Fruit fly (Drosophila melanogaster) whole organism, embryonic: ENCODE data around the gene CG43179.
A peak's percentile ranks its signal among the peaks of the same experiment; 100 is the strongest.

ENCODE experiments used
- Atf3 ChIP-seq: fragments of 200-800 bp; sonication (Bioruptor generic); optimal IDR thresholded peaks from 3 replicates; lab custom pipeline; 2016; ENCODE audit warnings: missing biosample characterization, missing genetic modification characterization
- Bgb ChIP-seq: fragments of 200-800 bp; sonication (Bioruptor generic); IDR thresholded peaks from 2 replicates; pipeline ENCODE4 v1.3.6; 2022; ENCODE audit warnings: missing biosample characterization, missing genetic modification characterization; ENCODE audit not compliant: partially characterized antibody
- CG10321 ChIP-seq: fragments of 200-800 bp; sonication (Bioruptor generic); IDR thresholded peaks from 2 replicates; pipeline ENCODE4 v1.3.6; 2022; ENCODE audit warnings: missing biosample characterization, missing genetic modification characterization
- CG10565 ChIP-seq: fragments of 200-800 bp; sonication (Bioruptor generic); optimal IDR thresholded peaks from 3 replicates; lab custom pipeline; 2016; ENCODE audit warnings: missing biosample characterization, mild to moderate bottlenecking, missing genetic modification characterization
- CG11456 ChIP-seq: fragments of 200-800 bp; sonication (Bioruptor generic); IDR thresholded peaks from 3 replicates; pipeline ENCODE4 v1.3.6; 2022; ENCODE audit warnings: missing biosample characterization, missing genetic modification characterization
- CG11560 ChIP-seq: fragments of 200-800 bp; sonication (Bioruptor generic); IDR thresholded peaks from 3 replicates; pipeline ENCODE4 v1.3.6; 2022; ENCODE audit warnings: missing biosample characterization, missing genetic modification characterization
- CG14710 ChIP-seq: fragments of 200-800 bp; sonication (Bioruptor generic); optimal IDR thresholded peaks from 3 replicates; lab custom pipeline; 2019; ENCODE audit warnings: missing biosample characterization, mild to moderate bottlenecking, missing genetic modification characterization, moderate library complexity
- CG15269 ChIP-seq: fragments of 200-800 bp; sonication (Bioruptor generic); optimal IDR thresholded peaks from 2 replicates; lab custom pipeline; 2018; ENCODE audit warnings: missing biosample characterization, mild to moderate bottlenecking, missing genetic modification characterization, moderate library complexity
- CG15696 ChIP-seq: fragments of 200-800 bp; sonication (Bioruptor generic); optimal IDR thresholded peaks from 2 replicates; lab custom pipeline; 2019; ENCODE audit warnings: missing biosample characterization, mild to moderate bottlenecking, missing genetic modification characterization, moderate library complexity
- CG1647 ChIP-seq: fragments of 200-800 bp; sonication (Bioruptor generic); optimal IDR thresholded peaks from 3 replicates; lab custom pipeline; 2016; ENCODE audit warnings: missing biosample characterization, missing genetic modification characterization
- CG16779 ChIP-seq: fragments of 200-800 bp; sonication (Bioruptor generic); IDR thresholded peaks from 2 replicates; pipeline ENCODE4 v1.3.6; 2022; ENCODE audit warnings: missing biosample characterization, missing genetic modification characterization
- CG17912 ChIP-seq: fragments of 200-800 bp; sonication (Bioruptor generic); optimal IDR thresholded peaks from 2 replicates; lab custom pipeline; 2018; ENCODE audit warnings: missing biosample characterization, mild to moderate bottlenecking, missing genetic modification characterization
- CG18011 ChIP-seq: fragments of 200-800 bp; sonication (Bioruptor generic); optimal IDR thresholded peaks from 2 replicates; lab custom pipeline; 2017; ENCODE audit warnings: missing biosample characterization, missing genetic modification characterization, mild to moderate bottlenecking, moderate library complexity, missing genotype
- CG18764 ChIP-seq: fragments of 200-800 bp; sonication (Bioruptor generic); optimal IDR thresholded peaks from 3 replicates; lab custom pipeline; 2016; ENCODE audit warnings: missing biosample characterization, missing genetic modification characterization
- CG2120 ChIP-seq: fragments of 200-800 bp; sonication (Bioruptor generic); optimal IDR thresholded peaks from 3 replicates; lab custom pipeline; 2016; ENCODE audit warnings: missing biosample characterization, missing genetic modification characterization
- CG33557 ChIP-seq: fragments of 200-800 bp; sonication (Bioruptor generic); optimal IDR thresholded peaks from 2 replicates; lab custom pipeline; 2019; ENCODE audit warnings: missing biosample characterization, mild to moderate bottlenecking, missing genetic modification characterization, moderate library complexity
- CG34422 ChIP-seq: fragments of 200-800 bp; sonication (Bioruptor generic); IDR thresholded peaks from 3 replicates; pipeline ENCODE4 v1.3.6; 2022; ENCODE audit warnings: missing biosample characterization, missing genetic modification characterization
- CG3838 ChIP-seq: fragments of 200-800 bp; sonication (Bioruptor generic); optimal IDR thresholded peaks from 3 replicates; lab custom pipeline; 2016; ENCODE audit warnings: missing biosample characterization, missing genetic modification characterization
- CG4282 ChIP-seq: fragments of 200-800 bp; sonication (Bioruptor generic); optimal IDR thresholded peaks from 2 replicates; lab custom pipeline; 2016; ENCODE audit warnings: missing biosample characterization, missing genetic modification characterization
- CG5953 ChIP-seq: fragments of 200-800 bp; sonication (Bioruptor generic); IDR thresholded peaks from 2 replicates; pipeline ENCODE4 v1.3.6; 2022; ENCODE audit warnings: missing biosample characterization, missing genetic modification characterization
- CG6254 ChIP-seq: fragments of 200-800 bp; sonication (Bioruptor generic); optimal IDR thresholded peaks from 3 replicates; lab custom pipeline; 2017; ENCODE audit warnings: mild to moderate bottlenecking, missing biosample characterization, missing genetic modification reagents, missing genetic modification characterization
- CG7786 ChIP-seq: fragments of 200-800 bp; sonication (Bioruptor generic); optimal IDR thresholded peaks from 2 replicates; lab custom pipeline; 2016; ENCODE audit warnings: missing biosample characterization, missing genetic modification characterization
- CG9797 ChIP-seq: fragments of 200-800 bp; sonication (Bioruptor generic); optimal IDR thresholded peaks from 3 replicates; lab custom pipeline; 2018; ENCODE audit warnings: missing biosample characterization, mild to moderate bottlenecking, missing genetic modification characterization
- Camta ChIP-seq: fragments of 200-800 bp; sonication (Bioruptor generic); optimal IDR thresholded peaks from 2 replicates; lab custom pipeline; 2016; ENCODE audit warnings: missing biosample characterization, missing genetic modification characterization
- Dek ChIP-seq: fragments of 200-800 bp; sonication (Bioruptor generic); optimal IDR thresholded peaks from 3 replicates; lab custom pipeline; 2019; ENCODE audit warnings: missing biosample characterization, mild to moderate bottlenecking, missing genetic modification characterization, moderate library complexity
- Dref ChIP-seq: fragments of 200-800 bp; sonication (Bioruptor generic); IDR thresholded peaks from 2 replicates; pipeline ENCODE4 v1.3.6; 2022; ENCODE audit warnings: missing biosample characterization, missing genetic modification characterization
- Drgx ChIP-seq: fragments of 200-800 bp; sonication (Bioruptor generic); IDR thresholded peaks from 2 replicates; pipeline ENCODE4 v1.3.6; 2022; ENCODE audit warnings: missing biosample characterization, missing genetic modification characterization
- Hand ChIP-seq: fragments of 200-800 bp; sonication (Bioruptor generic); optimal IDR thresholded peaks from 2 replicates; lab custom pipeline; 2017; ENCODE audit warnings: mild to moderate bottlenecking, missing biosample characterization, missing genetic modification reagents, missing genetic modification characterization
- Hr51 ChIP-seq, 2 experiments: fragments of 200-800 bp; sonication (Bioruptor generic); optimal IDR thresholded peaks; 2 replicates in 1 of 2; 3 replicates in 1 of 2; lab custom pipeline; 2016 to 2018; ENCODE audit warnings: missing biosample characterization in 2 of 2, missing genetic modification characterization in 2 of 2, mild to moderate bottlenecking in 1 of 2, moderate library complexity in 1 of 2
- Kr ChIP-seq: fragments of 200-800 bp; sonication (Bioruptor generic); optimal IDR thresholded peaks from 2 replicates; lab custom pipeline; 2017; ENCODE audit warnings: missing biosample characterization, mild to moderate bottlenecking, missing genetic modification characterization
- Nf-YA ChIP-seq: fragments of 200-800 bp; sonication (Bioruptor generic); IDR thresholded peaks from 2 replicates; pipeline ENCODE4 v1.3.6; 2022; ENCODE audit warnings: missing biosample characterization, missing genetic modification characterization
- Sox102F ChIP-seq: fragments of 200-800 bp; sonication (Bioruptor generic); optimal IDR thresholded peaks from 2 replicates; lab custom pipeline; 2018; ENCODE audit warnings: missing biosample characterization, mild to moderate bottlenecking, missing genetic modification characterization, moderate library complexity
- amos ChIP-seq: fragments of 200-800 bp; sonication (Bioruptor generic); IDR thresholded peaks from 2 replicates; pipeline ENCODE4 v1.3.6; 2022; ENCODE audit warnings: missing biosample characterization, missing genetic modification characterization; ENCODE audit not compliant: partially characterized antibody
- aop ChIP-seq: fragments of 200-800 bp; sonication (Bioruptor generic); IDR thresholded peaks from 2 replicates; pipeline ENCODE4 v1.3.6; 2022; ENCODE audit warnings: missing biosample characterization, missing genetic modification characterization
- ase ChIP-seq: fragments of 200-800 bp; sonication (Bioruptor generic); IDR thresholded peaks from 3 replicates; pipeline ENCODE4 v1.3.6; 2022; ENCODE audit warnings: missing biosample characterization, missing genetic modification characterization
- ash1 ChIP-seq: fragments of 200-800 bp; sonication (Bioruptor generic); optimal IDR thresholded peaks from 2 replicates; lab custom pipeline; 2018; ENCODE audit warnings: missing biosample characterization, mild to moderate bottlenecking, missing genetic modification characterization
- da ChIP-seq: fragments of 200-800 bp; sonication (Bioruptor generic); optimal IDR thresholded peaks from 2 replicates; lab custom pipeline; 2016; ENCODE audit warnings: missing biosample characterization, missing genetic modification characterization
- danr ChIP-seq: fragments of 200-800 bp; sonication (Bioruptor generic); IDR thresholded peaks from 2 replicates; pipeline ENCODE4 v1.3.6; 2022; ENCODE audit warnings: missing biosample characterization, missing genetic modification characterization
- dysf ChIP-seq: fragments of 200-800 bp; sonication (Bioruptor generic); IDR thresholded peaks from 3 replicates; pipeline ENCODE4 v1.3.6; 2022; ENCODE audit warnings: missing biosample characterization, missing genetic modification characterization
- ftz-f1 ChIP-seq: fragments of 200-800 bp; sonication (Bioruptor generic); optimal IDR thresholded peaks from 2 replicates; lab custom pipeline; 2016; ENCODE audit warnings: missing biosample characterization, missing genetic modification characterization
- hkb ChIP-seq, 2 experiments: fragments of 200-800 bp in 1 of 2; fragments of >200 bp in 1 of 2; sonication (Bioruptor generic) in 1 of 2; IDR thresholded peaks in 1 of 2; optimal IDR thresholded peaks in 1 of 2; 2 replicates each; pipeline versions ENCODE4 v1.3.6 to Lab custom; 2017 to 2022; ENCODE audit warnings: missing biosample characterization in 1 of 2, missing genetic modification characterization in 1 of 2
- ken ChIP-seq: fragments of 200-800 bp; sonication (Bioruptor generic); IDR thresholded peaks from 3 replicates; pipeline ENCODE4 v1.3.6; 2022; ENCODE audit warnings: missing biosample characterization, missing genetic modification characterization
- mirr ChIP-seq: fragments of 200-800 bp; sonication (Bioruptor generic); optimal IDR thresholded peaks from 3 replicates; lab custom pipeline; 2018; ENCODE audit warnings: missing biosample characterization, mild to moderate bottlenecking, missing genetic modification characterization
- onecut ChIP-seq: fragments of 200-800 bp; sonication (Bioruptor generic); IDR thresholded peaks from 2 replicates; pipeline ENCODE4 v1.3.6; 2022; ENCODE audit warnings: missing biosample characterization, missing genetic modification characterization
- prd ChIP-seq, 3 experiments: fragments of >200 bp in 2 of 3; fragments of 200-800 bp in 1 of 3; sonication (Bioruptor generic) in 1 of 3; optimal IDR thresholded peaks in 2 of 3; IDR thresholded peaks in 1 of 3; 2 replicates in 2 of 3; 3 replicates in 1 of 3; pipeline versions ENCODE4 v1.3.6 to Lab custom; 2017 to 2022; ENCODE audit warnings: missing biosample characterization in 1 of 3, missing genetic modification characterization in 1 of 3
- pum ChIP-seq: fragments of 200-800 bp; sonication (Bioruptor generic); optimal IDR thresholded peaks from 2 replicates; lab custom pipeline; 2016; ENCODE audit warnings: missing biosample characterization, missing genetic modification characterization
- ranshi ChIP-seq: fragments of 200-800 bp; sonication (Bioruptor generic); IDR thresholded peaks from 2 replicates; pipeline ENCODE4 v1.3.6; 2022; ENCODE audit warnings: missing biosample characterization, missing genetic modification characterization
- tna ChIP-seq: fragments of 200-800 bp; sonication (Bioruptor generic); IDR thresholded peaks from 2 replicates; pipeline ENCODE4 v1.3.6; 2022; ENCODE audit warnings: missing biosample characterization, missing genetic modification characterization; ENCODE audit not compliant: partially characterized antibody
- tx ChIP-seq: fragments of 200-800 bp; sonication (Bioruptor generic); optimal IDR thresholded peaks from 2 replicates; lab custom pipeline; 2016; ENCODE audit warnings: missing biosample characterization, missing genetic modification characterization

CG43179 gene

dm6 chr3R:14279311-14279998 lies 23.5 kb downstream of the CG43179 start (continued):
- TF ChIP-seq CG6254 (GFP tag; lab: Kevin White, UChicago) (peak; percentile 4), ase (GFP tag; lab: Robert Waterston, UW) (no peak), tx (no peak), CG1647 (GFP tag; lab: Kevin White, UChicago) (no peak), CG15269 (tag; lab: Kevin White, UChicago) (peak; percentile 40), pum (GFP tag; lab: Kevin White, UChicago) (no peak), ftz-f1 (no peak), Dref (GFP tag; lab: Robert Waterston, UW) (no peak), ash1 (GFP tag; lab: Kevin White, UChicago) (no peak), CG14710 (peak; percentile 28), CG34422 (GFP tag; lab: Robert Waterston, UW) (no peak), Dek (tag; lab: Kevin White, UChicago) (no peak), Hr51 (GFP tag; optimal IDR thresholded peaks at IDR 0.05; lab: Kevin White, UChicago) (peak in 1 of 2 experiments; percentile 52), CG2120 (GFP tag; lab: Kevin White, UChicago) (no peak), Nf-YA (GFP tag; lab: Robert Waterston, UW) (no peak), Sox102F (GFP tag; lab: Kevin White, UChicago) (peak; percentile 43), Camta (no peak), da (GFP tag; lab: Kevin White, UChicago) (no peak), tna (GFP tag; lab: Robert Waterston, UW) (no peak), CG16779 (GFP tag; lab: Robert Waterston, UW) (no peak), CG17912 (no peak), CG7786 (GFP tag; lab: Kevin White, UChicago) (no peak), aop (GFP tag; lab: Robert Waterston, UW) (no peak), ranshi (GFP tag; lab: Robert Waterston, UW) (no peak), danr (GFP tag; lab: Robert Waterston, UW) (no peak), CG5953 (no peak), CG18011 (GFP tag; lab: Kevin White, UChicago) (no peak), CG11456 (GFP tag; lab: Robert Waterston, UW) (no peak), amos (GFP tag; lab: Robert Waterston, UW) (no peak), CG4282 (no peak), CG9797 (GFP tag; lab: Kevin White, UChicago) (no peak), CG3838 (GFP tag; lab: Kevin White, UChicago) (no peak), prd (optimal IDR thresholded peaks at IDR 0.05; lab: Kevin White, UChicago) (no peak), prd (GFP tag; IDR thresholded peaks at IDR 0.05; lab: Robert Waterston, UW) (no peak; the same call in 2 of the 3 replicates), CG10321 (GFP tag; lab: Robert Waterston, UW) (no peak), hkb (optimal IDR thresholded peaks at IDR 0.05; lab: Kevin White, UChicago) (no peak), hkb (GFP tag; IDR thresholded peaks at IDR 0.05; lab: Robert Waterston, UW) (peak; percentile 48), dysf (GFP tag; lab: Robert Waterston, UW) (peak; percentile 41; the same call in 1 of the 3 replicates), ken (no peak), CG15696 (tag; lab: Kevin White, UChicago) (no peak), Bgb (no peak), CG10565 (no peak), Kr (no peak), Hand (GFP tag; lab: Kevin White, UChicago) (no peak), Atf3 (GFP tag; lab: Kevin White, UChicago) (no peak), CG33557 (GFP tag; lab: Kevin White, UChicago) (no peak), Drgx (GFP tag; lab: Robert Waterston, UW) (0 out of 2 replicates have a peak, but pooled peaks have one; percentile 41), onecut (no peak), CG11560 (tag; lab: Robert Waterston, UW) (no peak), CG18764 (GFP tag; lab: Kevin White, UChicago) (no peak), mirr (GFP tag; lab: Kevin White, UChicago) (no peak)
